Fruit fly (Drosophila melanogaster) ovary, adult (tissue): ENCODE results near the gene CG11584.

Source experiments
- CG17801 ChIP-seq: fragments of 200-800 bp; optimal IDR thresholded peaks from 2 replicates; lab custom pipeline; 2019; ENCODE audit warnings: missing biosample characterization, mild to moderate bottlenecking, missing genetic modification characterization, moderate library complexity; ENCODE audit not compliant: partially characterized antibody

Gene CG11584

DNA sequence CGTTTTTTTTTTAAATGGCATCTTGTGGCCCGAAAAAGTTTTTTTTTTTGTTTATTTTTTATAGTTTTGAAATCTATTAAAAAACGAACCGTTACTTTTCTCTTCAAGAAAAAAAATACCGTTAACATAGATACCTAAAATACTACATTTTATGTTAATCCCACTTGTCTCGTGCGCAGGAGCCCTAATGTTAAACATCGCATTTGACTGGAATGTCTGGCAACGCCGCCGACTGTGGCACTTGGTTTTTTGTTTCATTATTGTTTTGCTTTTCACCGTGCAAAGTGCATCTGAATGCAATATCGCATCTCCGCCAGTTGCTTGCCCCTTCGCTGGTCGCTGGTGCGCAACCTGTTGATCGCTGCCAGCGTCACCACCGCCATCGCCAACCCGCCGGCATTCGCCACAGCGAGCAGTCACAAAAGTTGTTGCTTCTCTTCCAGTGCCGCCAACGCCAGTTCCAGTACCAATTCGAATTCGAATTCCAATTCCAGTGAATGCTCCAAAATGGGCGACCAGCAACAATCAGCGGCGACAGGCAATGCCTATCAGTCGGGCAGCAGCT, 19.2 kb downstream of the CG11584 start, which contains the start of gene CG11590:
Gene CG11590 (plus strand): TSS at position 212 of the 565 bp plus-strand sequence.
- TF ChIP-seq CG17801 (GFP tag; lab: Kevin White, UChicago), result no peak

DNA sequence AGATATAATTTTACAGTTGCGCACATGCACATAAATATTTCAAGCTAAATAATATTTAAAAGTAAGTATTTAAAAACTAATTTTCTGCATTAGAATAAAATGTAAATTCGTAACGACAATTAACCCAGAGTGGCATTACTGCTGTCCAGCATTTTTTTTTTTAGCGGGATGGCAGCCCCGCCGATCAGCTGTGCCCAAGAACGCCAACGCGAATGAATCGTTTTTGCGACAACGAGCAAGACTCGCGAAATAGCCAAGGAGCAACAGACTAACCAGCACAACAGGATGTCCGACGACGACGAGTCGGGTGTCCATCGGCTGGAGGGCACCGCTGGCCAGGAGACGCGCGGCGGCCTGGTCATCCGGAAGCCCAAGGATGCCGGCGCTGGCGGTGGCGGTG, 20.4 kb downstream of the CG11584 start, which contains the start of gene Prp16:
Gene Prp16 (plus strand): TSS at position 185 of the 400 bp plus-strand sequence.
- no peak for TF ChIP-seq CG17801 (GFP tag; lab: Kevin White, UChicago)

DNA sequence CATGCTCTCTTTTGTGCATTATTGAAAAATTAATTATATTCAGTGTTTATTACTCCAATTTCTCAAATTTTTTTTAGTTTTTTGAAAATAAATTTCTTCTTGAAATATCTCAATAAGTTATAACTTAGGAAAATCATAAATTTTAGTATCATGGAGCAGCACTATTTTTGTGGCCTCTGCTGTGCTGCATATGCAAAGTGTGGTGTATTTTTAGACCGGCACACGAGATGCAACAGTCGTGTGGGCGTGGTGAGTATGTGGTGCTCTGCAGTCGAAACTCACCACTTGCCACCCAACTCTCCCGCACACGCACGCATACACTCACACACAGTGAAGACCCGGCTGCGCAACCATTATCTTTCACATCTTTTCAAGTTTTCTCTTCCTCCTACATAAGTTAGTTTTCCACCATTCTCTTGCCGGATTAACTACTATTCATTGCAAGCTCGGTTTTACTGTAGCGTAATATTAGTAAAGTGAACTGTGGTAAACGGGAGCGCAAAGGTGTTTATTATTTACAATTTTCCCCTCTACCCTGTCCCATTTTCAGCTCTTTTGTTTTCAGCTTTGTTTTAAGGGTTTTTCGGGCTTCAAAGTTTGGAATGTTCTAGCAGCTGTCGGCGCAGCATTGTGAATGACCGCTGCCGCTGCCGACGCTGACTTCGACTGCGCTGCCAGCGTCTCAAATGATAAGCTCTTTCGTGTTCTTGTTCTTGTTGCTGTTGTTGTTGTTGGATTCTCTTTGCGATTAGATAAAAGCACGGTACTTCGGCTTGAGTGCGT, 27.8 kb downstream of the CG11584 start:
- peak; percentile 49 for TF ChIP-seq CG17801 (GFP tag; lab: Kevin White, UChicago)

dm6 chrX:14209209-14209781, 28.5 kb downstream of the CG11584 start:
- no peak for TF ChIP-seq CG17801 (GFP tag; lab: Kevin White, UChicago)

DNA sequence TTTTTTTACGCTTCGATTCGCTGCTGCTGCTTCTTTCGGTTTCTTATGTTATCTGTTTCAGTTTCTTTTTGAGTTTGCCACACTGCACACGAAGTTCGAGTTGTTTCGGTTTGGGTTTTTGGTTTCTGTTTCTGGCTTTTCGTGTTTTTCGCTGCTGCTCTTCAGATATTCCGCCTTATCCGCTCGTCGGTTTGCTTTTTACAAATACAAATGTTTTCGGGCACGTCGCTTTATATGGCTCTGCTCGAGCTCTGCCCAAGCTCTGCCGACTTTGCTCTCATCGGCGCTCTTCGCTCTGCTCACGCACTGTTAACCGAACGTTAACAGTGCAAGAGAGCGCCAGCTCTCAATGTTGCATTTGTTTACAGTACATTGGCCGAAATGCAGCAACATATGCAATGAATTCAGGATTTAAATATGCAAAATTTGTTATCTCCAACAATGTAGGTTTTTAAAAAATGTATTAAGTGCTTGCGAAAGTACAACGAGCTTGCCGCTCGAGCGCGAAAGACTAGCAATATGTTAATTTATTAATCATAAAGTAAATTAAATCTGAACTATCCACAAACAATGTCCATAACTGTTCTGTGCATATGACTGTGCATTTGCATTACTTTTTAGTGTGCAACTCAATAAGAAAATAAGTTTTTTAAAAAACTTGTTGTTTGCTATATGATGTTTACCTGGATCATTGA, 30.6 kb downstream of the CG11584 start:
- peak; percentile 49 for TF ChIP-seq CG17801 (GFP tag; lab: Kevin White, UChicago)

DNA sequence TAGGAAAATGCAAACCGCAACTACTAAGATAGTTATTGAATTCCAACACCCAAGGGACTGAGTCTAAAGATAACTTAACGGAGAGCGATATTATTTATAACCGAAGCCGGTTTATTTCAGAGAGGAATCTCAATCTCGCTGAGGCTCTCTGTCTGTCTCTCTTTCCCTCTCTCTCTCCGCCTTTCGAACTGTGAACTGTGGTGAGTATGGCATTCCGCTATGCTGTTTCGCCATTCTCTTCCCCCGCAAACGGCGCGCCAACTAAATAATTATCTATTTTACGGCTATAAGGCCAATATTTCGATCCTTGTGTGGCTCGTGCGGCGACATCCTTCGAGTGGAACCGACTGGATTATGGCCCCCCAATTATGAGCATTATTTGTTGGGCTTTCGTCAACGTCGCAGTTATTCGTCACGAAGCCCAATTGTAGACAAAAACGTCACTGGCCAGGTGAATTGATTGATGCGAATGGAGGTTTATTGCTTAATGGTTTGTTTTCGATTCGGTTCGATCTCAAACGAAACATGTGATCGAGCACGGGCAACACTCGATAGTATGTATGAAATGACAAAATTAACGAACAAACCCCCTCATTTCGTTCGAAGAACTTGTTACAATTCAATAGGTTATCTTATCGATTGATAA, 31.4 kb downstream of the CG11584 start:
- TF ChIP-seq CG17801 (GFP tag; lab: Kevin White, UChicago), result no peak

DNA sequence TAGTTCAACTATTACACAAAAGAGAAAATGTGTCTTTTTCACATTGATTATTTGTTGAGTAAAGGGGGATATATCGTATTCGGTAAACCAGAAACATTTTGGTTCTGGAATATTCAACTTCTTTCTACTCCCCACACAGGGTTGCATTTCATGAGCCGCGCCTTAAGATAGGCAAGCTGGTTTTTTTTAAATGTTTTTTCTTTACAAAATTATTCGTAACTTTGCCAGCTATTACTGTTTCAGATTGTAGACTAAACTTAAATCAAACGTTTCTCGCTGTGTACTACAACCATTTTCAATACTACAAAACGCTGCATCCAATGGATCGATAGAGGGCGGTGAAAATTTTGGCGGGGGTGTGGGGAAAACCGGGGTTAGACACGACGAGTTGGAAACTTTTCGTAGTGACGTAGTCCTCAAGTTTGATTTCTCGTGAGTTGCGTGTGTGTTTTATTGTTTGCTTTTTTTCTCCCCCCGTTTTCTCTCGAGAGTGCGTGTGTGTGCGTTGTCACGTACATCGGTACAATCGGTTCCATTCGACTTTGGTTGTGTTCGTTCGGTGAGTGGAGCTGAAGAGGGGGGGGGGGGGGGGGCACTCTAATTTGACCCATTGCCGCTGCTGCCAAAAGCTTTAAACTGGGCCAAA, 32.8 kb downstream of the CG11584 start:
- no peak for TF ChIP-seq CG17801 (GFP tag; lab: Kevin White, UChicago)

DNA sequence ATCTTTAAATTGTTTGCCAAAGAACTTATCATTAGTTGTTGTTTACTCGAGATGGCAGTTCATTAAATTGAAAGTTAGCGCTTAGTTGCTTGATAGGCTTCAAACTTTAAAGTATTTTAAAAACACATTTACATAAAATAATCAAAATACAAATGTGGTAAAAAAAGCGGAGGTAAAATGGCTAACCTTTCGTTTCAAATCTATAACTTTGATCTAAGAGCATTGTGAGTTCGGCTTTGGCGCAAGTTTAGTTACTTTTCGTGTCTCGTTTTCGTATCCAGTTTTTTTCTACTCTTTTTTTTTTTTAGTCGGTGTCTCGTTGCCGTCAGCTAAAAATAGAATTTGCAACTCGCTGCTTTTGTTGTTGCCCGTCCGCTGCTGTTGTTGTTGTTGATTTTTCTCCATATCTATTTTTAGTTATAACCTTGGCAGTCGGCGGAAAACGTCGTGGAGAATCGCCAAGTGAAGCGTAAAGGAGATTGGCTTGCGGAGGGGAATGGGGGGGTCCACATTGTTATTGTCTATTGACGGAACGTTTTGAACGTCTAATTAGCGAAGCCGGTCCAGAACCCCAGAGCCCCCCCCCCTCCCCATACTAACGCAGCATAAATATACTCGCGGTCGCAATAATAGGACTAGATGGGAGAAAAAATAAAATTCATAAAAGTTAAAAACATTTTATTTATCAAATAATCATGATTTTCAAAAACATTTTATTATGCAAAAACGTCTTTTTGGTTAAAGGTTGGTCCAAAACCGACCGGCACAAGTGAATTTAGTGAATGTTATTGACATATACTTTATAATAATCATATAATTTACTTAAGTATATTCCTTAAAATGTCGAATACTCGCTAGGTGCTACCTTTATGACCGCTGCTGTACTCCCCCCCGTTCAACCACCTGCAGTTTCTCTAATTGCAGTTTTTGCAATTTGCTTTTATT, 33.9 kb downstream of the CG11584 start:
- peak; percentile 79 for TF ChIP-seq CG17801 (GFP tag; lab: Kevin White, UChicago)

DNA sequence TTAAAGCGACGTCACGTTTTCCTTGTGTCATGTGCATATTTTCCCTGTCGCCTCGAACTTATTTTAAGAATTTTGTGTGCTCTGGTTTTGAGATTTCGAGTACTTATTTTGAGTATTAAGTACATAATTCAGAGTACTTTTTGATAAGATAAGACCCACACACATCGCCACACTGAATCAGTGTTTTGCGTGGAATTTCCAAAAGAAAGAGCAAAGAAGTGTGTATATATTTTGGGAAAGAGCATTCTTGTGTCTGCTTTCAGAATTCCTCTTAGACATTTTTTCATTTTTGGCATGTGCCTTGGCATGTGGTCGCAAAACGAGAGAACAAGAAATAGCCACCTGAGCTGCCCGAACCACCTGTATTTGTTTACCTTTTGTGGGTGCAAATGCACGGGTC, 35.0 kb downstream of the CG11584 start:
- no peak for TF ChIP-seq CG17801 (GFP tag; lab: Kevin White, UChicago)

dm6 chrX:14216844-14217243, 36.0 kb downstream of the CG11584 start:
- TF ChIP-seq CG17801 (GFP tag; lab: Kevin White, UChicago), result no peak

dm6 chrX:14218045-14218483, 37.2 kb downstream of the CG11584 start:
- peak; percentile 91 for TF ChIP-seq CG17801 (GFP tag; lab: Kevin White, UChicago)

dm6 chrX:14221182-14221581, 40.4 kb downstream of the CG11584 start:
- TF ChIP-seq CG17801 (GFP tag; lab: Kevin White, UChicago), result no peak

dm6 chrX:14221995-14222394, 41.2 kb downstream of the CG11584 start:
- TF ChIP-seq CG17801 (GFP tag; lab: Kevin White, UChicago), result no peak
